Fruit fly (Drosophila melanogaster) whole organism, embryonic: ENCODE measurements around the gene Eig71Ed.
A peak's percentile ranks its signal among the peaks of the same experiment; 100 is the strongest.

Experiments used
- Ada2b ChIP-seq: fragments of 200-800 bp; sonication (Bioruptor generic); IDR thresholded peaks from 2 replicates; pipeline ENCODE4 v1.3.6; 2022; ENCODE audit warnings: missing biosample characterization, missing genetic modification characterization
- CG10267 ChIP-seq: fragments of 200-800 bp; sonication (Bioruptor generic); optimal IDR thresholded peaks from 2 replicates; lab custom pipeline; 2018; ENCODE audit warnings: missing biosample characterization, mild to moderate bottlenecking, missing genetic modification characterization, moderate library complexity
- CG10979 ChIP-seq: fragments of 200-800 bp; sonication (Bioruptor generic); optimal IDR thresholded peaks from 2 replicates; lab custom pipeline; 2018; ENCODE audit warnings: missing biosample characterization, mild to moderate bottlenecking, missing genetic modification characterization, moderate library complexity
- CG11560 ChIP-seq: fragments of 200-800 bp; sonication (Bioruptor generic); IDR thresholded peaks from 3 replicates; pipeline ENCODE4 v1.3.6; 2022; ENCODE audit warnings: missing biosample characterization, missing genetic modification characterization
- CG12391 ChIP-seq: fragments of 200-800 bp; sonication (Bioruptor generic); optimal IDR thresholded peaks from 3 replicates; lab custom pipeline; 2018; ENCODE audit warnings: missing biosample characterization, mild to moderate bottlenecking, missing genetic modification characterization, moderate library complexity
- CG13296 ChIP-seq: fragments of 200-800 bp; sonication (Bioruptor generic); optimal IDR thresholded peaks from 3 replicates; lab custom pipeline; 2018; ENCODE audit warnings: missing biosample characterization, mild to moderate bottlenecking, missing genetic modification characterization
- CG14014 ChIP-seq: fragments of 200-800 bp; sonication (Bioruptor generic); IDR thresholded peaks from 2 replicates; pipeline ENCODE4 v1.3.6; 2022; ENCODE audit warnings: missing biosample characterization, missing genetic modification characterization
- CG1602 ChIP-seq: fragments of 200-800 bp; sonication (Bioruptor generic); optimal IDR thresholded peaks from 3 replicates; lab custom pipeline; 2016; ENCODE audit warnings: missing biosample characterization, missing genetic modification characterization
- CG1603 ChIP-seq: fragments of 200-800 bp; sonication (Bioruptor generic); optimal IDR thresholded peaks from 2 replicates; lab custom pipeline; 2019; ENCODE audit warnings: missing biosample characterization, mild to moderate bottlenecking, missing genetic modification characterization, moderate library complexity
- CG16813 ChIP-seq: fragments of 200-800 bp; sonication (Bioruptor generic); IDR thresholded peaks from 3 replicates; pipeline ENCODE4 v1.3.6; 2022; ENCODE audit warnings: missing biosample characterization, missing genetic modification characterization; ENCODE audit not compliant: partially characterized antibody
- CG17359 ChIP-seq: fragments of 200-800 bp; sonication (Bioruptor generic); optimal IDR thresholded peaks from 3 replicates; lab custom pipeline; 2018; ENCODE audit warnings: missing biosample characterization, mild to moderate bottlenecking, missing genetic modification characterization, moderate library complexity
- CG1832 ChIP-seq: fragments of 200-800 bp; sonication (Bioruptor generic); optimal IDR thresholded peaks from 2 replicates; lab custom pipeline; 2017; ENCODE audit warnings: missing biosample characterization, mild to moderate bottlenecking, missing genetic modification characterization, inconsistent platforms
- CG2678 ChIP-seq: fragments of 200-800 bp; sonication (Bioruptor generic); optimal IDR thresholded peaks from 3 replicates; lab custom pipeline; 2019; ENCODE audit warnings: missing biosample characterization, mild to moderate bottlenecking, missing genetic modification characterization, moderate library complexity
- CG31441 ChIP-seq: fragments of 200-800 bp; sonication (Bioruptor generic); IDR thresholded peaks from 2 replicates; pipeline ENCODE4 v1.3.6; 2022; ENCODE audit warnings: missing biosample characterization, missing genetic modification characterization
- CG4404 ChIP-seq: fragments of 200-800 bp; sonication (Bioruptor generic); IDR thresholded peaks from 2 replicates; pipeline ENCODE4 v1.3.6; 2022; ENCODE audit warnings: missing biosample characterization, missing genetic modification characterization
- CG4424 ChIP-seq: fragments of 200-800 bp; sonication (Bioruptor generic); optimal IDR thresholded peaks from 3 replicates; lab custom pipeline; 2016; ENCODE audit warnings: missing biosample characterization, missing genetic modification characterization
- CG4854 ChIP-seq: fragments of 200-800 bp; sonication (Bioruptor generic); optimal IDR thresholded peaks from 2 replicates; lab custom pipeline; 2016; ENCODE audit warnings: missing biosample characterization, missing genetic modification characterization, inconsistent platforms
- CG5245 ChIP-seq: fragments of 200-800 bp; sonication (Bioruptor generic); optimal IDR thresholded peaks from 3 replicates; lab custom pipeline; 2016; ENCODE audit warnings: missing biosample characterization, missing genetic modification characterization
- CG6175 ChIP-seq: fragments of 200-800 bp; sonication (Bioruptor generic); IDR thresholded peaks from 3 replicates; pipeline ENCODE4 v1.3.6; 2022; ENCODE audit warnings: missing biosample characterization, missing genetic modification characterization
- CG6654 ChIP-seq: fragments of 200-800 bp; sonication (Bioruptor generic); optimal IDR thresholded peaks from 2 replicates; lab custom pipeline; 2017; ENCODE audit warnings: missing biosample characterization, mild to moderate bottlenecking, missing genetic modification characterization
- CG7556 ChIP-seq: fragments of 200-800 bp; sonication (Bioruptor generic); optimal IDR thresholded peaks from 2 replicates; lab custom pipeline; 2017; ENCODE audit warnings: missing biosample characterization, mild to moderate bottlenecking, missing genetic modification characterization
- CG7839 ChIP-seq: fragments of 200-800 bp; sonication (Bioruptor generic); optimal IDR thresholded peaks from 3 replicates; lab custom pipeline; 2018; ENCODE audit warnings: missing biosample characterization, mild to moderate bottlenecking, missing genetic modification characterization, moderate library complexity
- CG8924 ChIP-seq: fragments of 200-800 bp; optimal IDR thresholded peaks from 3 replicates; lab custom pipeline; 2019; ENCODE audit warnings: missing biosample characterization, mild to moderate bottlenecking, missing genetic modification characterization, moderate library complexity
- CG8944 ChIP-seq: fragments of 200-800 bp; sonication (Bioruptor generic); optimal IDR thresholded peaks from 3 replicates; lab custom pipeline; 2016; ENCODE audit warnings: missing biosample characterization, missing genetic modification characterization
- D19A ChIP-seq: fragments of 200-800 bp; optimal IDR thresholded peaks from 3 replicates; lab custom pipeline; 2019; ENCODE audit warnings: missing biosample characterization, mild to moderate bottlenecking, missing genetic modification characterization, moderate library complexity
- Dll ChIP-seq: fragments of 200-800 bp; sonication (Bioruptor generic); IDR thresholded peaks from 4 replicates; pipeline ENCODE4 v1.3.6; 2022; ENCODE audit warnings: missing biosample characterization, missing genetic modification characterization; ENCODE audit not compliant: partially characterized antibody
- Ets65A ChIP-seq: fragments of 200-800 bp; sonication (Bioruptor generic); peaks from one replicate; lab custom pipeline; 2016; ENCODE audit warnings: missing biosample characterization, missing genetic modification characterization
- Fer3 ChIP-seq: fragments of 200-800 bp; sonication (Bioruptor generic); optimal IDR thresholded peaks from 2 replicates; lab custom pipeline; 2018; ENCODE audit warnings: missing biosample characterization, mild to moderate bottlenecking, missing genetic modification characterization, moderate library complexity
- Hmx ChIP-seq: fragments of 200-800 bp; sonication (Bioruptor generic); optimal IDR thresholded peaks from 2 replicates; lab custom pipeline; 2016; ENCODE audit warnings: missing biosample characterization, missing genetic modification characterization
- Hsf ChIP-seq: fragments of 200-800 bp; sonication (Bioruptor generic); optimal IDR thresholded peaks from 3 replicates; lab custom pipeline; 2016; ENCODE audit warnings: missing biosample characterization, missing genetic modification characterization
- MTF-1 ChIP-seq: fragments of 200-800 bp; sonication (Bioruptor generic); optimal IDR thresholded peaks from 2 replicates; lab custom pipeline; 2018; ENCODE audit warnings: missing biosample characterization, mild to moderate bottlenecking, missing genetic modification characterization, borderline replicate concordance
- Ssrp ChIP-seq: fragments of 200-800 bp; sonication (Bioruptor generic); optimal IDR thresholded peaks from 2 replicates; lab custom pipeline; 2018; ENCODE audit warnings: missing biosample characterization, mild to moderate bottlenecking, missing genetic modification characterization, moderate library complexity
- Stat92E ChIP-seq, 3 experiments: fragments of >200 bp in 2 of 3; fragments of 200-800 bp in 1 of 3; sonication (Bioruptor generic) in 1 of 3; optimal IDR thresholded peaks; 2 replicates each; lab custom pipeline; 2017 to 2019; ENCODE audit warnings: missing biosample characterization in 3 of 3, missing genetic modification characterization in 3 of 3, mild to moderate bottlenecking in 1 of 3, moderate library complexity in 1 of 3
- abd-A ChIP-seq: fragments of 200-800 bp; sonication (Bioruptor generic); optimal IDR thresholded peaks from 3 replicates; lab custom pipeline; 2019; ENCODE audit warnings: missing biosample characterization, mild to moderate bottlenecking, missing genetic modification characterization, moderate library complexity
- ara ChIP-seq: fragments of 200-800 bp; sonication (Bioruptor generic); IDR thresholded peaks from 2 replicates; pipeline ENCODE4 v1.3.6; 2022; ENCODE audit warnings: missing biosample characterization, missing genetic modification characterization
- bsh ChIP-seq, 2 experiments: fragments of 200-800 bp; sonication (Bioruptor generic); optimal IDR thresholded peaks; 2 replicates each; lab custom pipeline; 2017 to 2018; ENCODE audit warnings: mild to moderate bottlenecking in 2 of 2, missing biosample characterization in 2 of 2, missing genetic modification characterization in 2 of 2, moderate library complexity in 1 of 2
- chinmo ChIP-seq: fragments of 200-800 bp; sonication (Bioruptor generic); IDR thresholded peaks from 4 replicates; pipeline ENCODE4 v1.3.6; 2022; ENCODE audit warnings: missing biosample characterization, missing genetic modification characterization; ENCODE audit not compliant: partially characterized antibody
- cwo ChIP-seq: fragments of 200-800 bp; sonication (Bioruptor generic); optimal IDR thresholded peaks from 3 replicates; lab custom pipeline; 2017; ENCODE audit warnings: missing biosample characterization, missing genetic modification characterization, mild to moderate bottlenecking, moderate library complexity, missing genetic modification reagents
- gem ChIP-seq: fragments of 200-800 bp; sonication (Bioruptor generic); optimal IDR thresholded peaks from 2 replicates; lab custom pipeline; 2019; ENCODE audit warnings: missing biosample characterization, mild to moderate bottlenecking, missing genetic modification characterization, moderate library complexity
- grau ChIP-seq: fragments of 200-800 bp; optimal IDR thresholded peaks from 3 replicates; lab custom pipeline; 2019; ENCODE audit warnings: missing biosample characterization, mild to moderate bottlenecking, missing genetic modification characterization, moderate library complexity
- gsb-n ChIP-seq: fragments of 200-800 bp; sonication (Bioruptor generic); optimal IDR thresholded peaks from 3 replicates; lab custom pipeline; 2018; ENCODE audit warnings: missing biosample characterization, mild to moderate bottlenecking, missing genetic modification characterization
- ind ChIP-seq: fragments of 200-800 bp; sonication (Bioruptor generic); optimal IDR thresholded peaks from 3 replicates; lab custom pipeline; 2016; ENCODE audit warnings: missing biosample characterization, missing genetic modification characterization
- psq ChIP-seq: fragments of 200-800 bp; sonication (Bioruptor generic); optimal IDR thresholded peaks from 2 replicates; lab custom pipeline; 2017; ENCODE audit warnings: missing biosample characterization, missing genetic modification characterization
- sd ChIP-seq: fragments of 200-800 bp; sonication (Bioruptor generic); optimal IDR thresholded peaks from 3 replicates; lab custom pipeline; 2018; ENCODE audit warnings: missing biosample characterization, mild to moderate bottlenecking, missing genetic modification characterization, moderate library complexity
- sens ChIP-seq: fragments of 200-800 bp; sonication (Bioruptor generic); peaks from one replicate; lab custom pipeline; 2016; ENCODE audit warnings: missing biosample characterization, missing genetic modification characterization
- sisA ChIP-seq: fragments of 200-800 bp; sonication (Bioruptor generic); IDR thresholded peaks from 2 replicates; pipeline ENCODE4 v1.3.6; 2022; ENCODE audit warnings: missing biosample characterization, missing genetic modification characterization
- tap ChIP-seq: fragments of 200-800 bp; optimal IDR thresholded peaks from 3 replicates; lab custom pipeline; 2019; ENCODE audit warnings: missing biosample characterization, mild to moderate bottlenecking, missing genetic modification characterization, moderate library complexity
- tna ChIP-seq: fragments of 200-800 bp; sonication (Bioruptor generic); IDR thresholded peaks from 2 replicates; pipeline ENCODE4 v1.3.6; 2022; ENCODE audit warnings: missing biosample characterization, missing genetic modification characterization; ENCODE audit not compliant: partially characterized antibody
- tx ChIP-seq: fragments of 200-800 bp; sonication (Bioruptor generic); optimal IDR thresholded peaks from 2 replicates; lab custom pipeline; 2016; ENCODE audit warnings: missing biosample characterization, missing genetic modification characterization
- unc-4 ChIP-seq: fragments of 200-800 bp; sonication (Bioruptor generic); IDR thresholded peaks from 2 replicates; pipeline ENCODE4 v1.3.6; 2022; ENCODE audit warnings: missing biosample characterization, missing genetic modification characterization; ENCODE audit not compliant: partially characterized antibody
- unpg ChIP-seq: fragments of 200-800 bp; sonication (Bioruptor generic); optimal IDR thresholded peaks from 3 replicates; lab custom pipeline; 2018; ENCODE audit warnings: missing biosample characterization, mild to moderate bottlenecking, missing genetic modification characterization, moderate library complexity
- zfh1 ChIP-seq: fragments of 200-800 bp; sonication (Bioruptor generic); IDR thresholded peaks from 3 replicates; pipeline ENCODE4 v1.3.6; 2022; ENCODE audit warnings: missing biosample characterization, missing genetic modification characterization

Gene Eig71Ed

dm6 chr3L:15677662-15678061, 25.3 kb downstream of the Eig71Ed start (continued):
- no peak for TF ChIP-seq CG6654 (GFP tag; lab: Kevin White, UChicago)
- peak; percentile 25 for TF ChIP-seq CG10979
- TF ChIP-seq cwo: no peak
- TF ChIP-seq CG10267 (tag; lab: Kevin White, UChicago): no peak
- TF ChIP-seq CG6175 (GFP tag; lab: Robert Waterston, UW): no peak
- peak; percentile 1 for TF ChIP-seq CG8924 (tag; lab: Kevin White, UChicago)
- TF ChIP-seq D19A (tag; lab: Kevin White, UChicago): no peak
- TF ChIP-seq grau (tag; lab: Kevin White, UChicago): peak; percentile 18
- TF ChIP-seq Hsf (GFP tag; lab: Kevin White, UChicago): no peak
- no peak for TF ChIP-seq Hmx (GFP tag; lab: Kevin White, UChicago)
- TF ChIP-seq ind: peak; percentile 6
- peak; percentile 70 for TF ChIP-seq sens
- TF ChIP-seq CG11560 (tag; lab: Robert Waterston, UW): no peak
- peak; percentile 8 for TF ChIP-seq CG7556
- TF ChIP-seq CG4424: no peak
- peak; percentile 17 for TF ChIP-seq unpg
- no peak for TF ChIP-seq MTF-1 (GFP tag; lab: Kevin White, UChicago)
- no peak for TF ChIP-seq Fer3 (tag; lab: Kevin White, UChicago)
- peak in 1 of 2 experiments; percentile 33 for TF ChIP-seq bsh (GFP tag; optimal IDR thresholded peaks at IDR 0.05; lab: Kevin White, UChicago)
- no peak for TF ChIP-seq CG8944 (GFP tag; lab: Kevin White, UChicago)
- peak; percentile 44 for TF ChIP-seq gem
- no peak for TF ChIP-seq gsb-n (tag; lab: Kevin White, UChicago)
- peak; percentile 22 for TF ChIP-seq CG1603 (tag; lab: Kevin White, UChicago)
- peak; percentile 33 for TF ChIP-seq CG2678 (tag; lab: Kevin White, UChicago)
- peak; percentile 22 for TF ChIP-seq Ssrp
- 0 out of 2 replicates have a peak, but pooled peaks have one; percentile 12 for TF ChIP-seq CG31441 (GFP tag; lab: Robert Waterston, UW)
- no peak for TF ChIP-seq sisA (GFP tag; lab: Robert Waterston, UW)
- TF ChIP-seq ara: no peak
- TF ChIP-seq CG17359 (tag; lab: Kevin White, UChicago): peak; percentile 30
- TF ChIP-seq CG7839: peak; percentile 29
- 0 out of 2 replicates have a peak, but pooled peaks have one; percentile 34 for TF ChIP-seq CG14014 (GFP tag; lab: Robert Waterston, UW)
- TF ChIP-seq zfh1 (GFP tag; lab: Robert Waterston, UW): 0 out of 3 replicates have a peak, but pooled peaks have one; percentile 1
- TF ChIP-seq CG4854 (GFP tag; lab: Kevin White, UChicago): no peak
- no peak for TF ChIP-seq abd-A (tag; lab: Kevin White, UChicago)
- peak; percentile 9 for TF ChIP-seq CG12391
- peak; percentile 94 for TF ChIP-seq Ets65A (GFP tag; lab: Kevin White, UChicago)
- 0 out of 2 replicates have a peak, but pooled peaks have one; percentile 14 for TF ChIP-seq Ada2b (GFP tag; lab: Robert Waterston, UW)
- TF ChIP-seq CG5245: no peak
- no peak for TF ChIP-seq psq
- TF ChIP-seq CG13296 (GFP tag; lab: Kevin White, UChicago): no peak
- TF ChIP-seq CG1602 (GFP tag; lab: Kevin White, UChicago): no peak
- TF ChIP-seq, all 482 proteins: peak for 36

DNA sequence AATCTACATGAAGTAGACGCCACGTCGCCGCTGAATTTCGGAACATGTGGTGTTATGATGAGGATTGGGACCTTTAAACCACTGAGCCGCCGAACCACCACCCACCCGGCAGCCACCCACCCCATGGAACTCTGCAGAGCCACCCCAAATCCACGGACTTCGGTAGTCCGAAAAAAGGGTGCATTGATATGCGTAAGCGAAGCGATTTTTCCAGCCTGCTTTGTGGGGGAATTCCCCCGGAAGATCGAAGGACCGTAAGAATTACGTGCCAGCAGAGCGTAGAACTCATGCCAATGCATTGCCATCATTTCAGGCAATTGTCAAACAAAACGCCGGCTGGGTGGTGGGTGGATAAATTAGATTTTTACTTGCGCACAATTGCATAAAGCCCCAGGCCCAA, 25.9 kb downstream of the Eig71Ed start:
- TF ChIP-seq Dll (0 out of 4 replicates have a peak, but pooled peaks have one; percentile 33), sd (peak; percentile 86), Stat92E (GFP tag; optimal IDR thresholded peaks at IDR 0.05; lab: Kevin White, UChicago) (no peak), tx (GFP tag; lab: Kevin White, UChicago) (no peak), CG16813 (GFP tag; lab: Robert Waterston, UW) (no peak), chinmo (GFP tag; lab: Robert Waterston, UW) (0 out of 4 replicates have a peak, but pooled peaks have one; percentile 17), tna (GFP tag; lab: Robert Waterston, UW) (0 out of 2 replicates have a peak, but pooled peaks have one; percentile 14), tap (tag; lab: Kevin White, UChicago) (peak; percentile 11), CG1832 (GFP tag; lab: Kevin White, UChicago) (no peak), unc-4 (GFP tag; lab: Robert Waterston, UW) (no peak), CG4404 (GFP tag; lab: Robert Waterston, UW) (no peak)
